Fruit fly (Drosophila melanogaster): ENCODE measurements around the gene Prp31.

DNA sequence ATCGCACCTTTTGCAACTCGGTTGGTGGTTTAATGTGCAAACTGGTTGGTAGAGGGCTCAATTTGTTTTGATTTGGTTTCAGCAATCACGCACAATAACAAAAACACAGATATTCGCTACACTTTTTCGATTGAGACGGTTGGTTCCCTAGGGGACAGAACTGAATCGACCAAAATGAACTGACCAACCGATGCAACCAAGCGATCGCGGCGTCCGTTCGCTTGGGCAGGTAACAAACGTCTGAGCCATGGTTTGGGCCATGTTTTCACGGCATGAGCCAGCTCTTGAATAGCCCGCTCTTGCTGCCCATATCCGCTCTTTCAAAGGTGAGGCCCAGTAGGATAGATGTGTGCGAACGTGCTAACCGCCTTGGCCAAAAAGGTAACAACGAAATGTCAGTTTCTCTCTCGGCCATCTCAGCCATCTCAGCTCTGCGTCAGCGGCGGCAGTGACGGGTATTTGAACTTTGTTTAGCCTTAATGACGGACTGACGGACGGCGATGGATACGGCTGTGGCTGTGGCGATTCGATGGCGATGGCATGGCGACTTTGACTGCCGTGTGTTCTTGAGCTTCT lies 33.7 kb upstream of the Prp31 start, which contains the start of gene CG16959:
- TF ChIP-seq Abd-B (GFP tag; optimal IDR thresholded peaks at IDR 0.05), result no peak
- no peak for TF ChIP-seq ey (GFP tag; optimal IDR thresholded peaks at IDR 0.05)
- TF ChIP-seq psq (GFP tag; optimal IDR thresholded peaks at IDR 0.05), result peak; percentile 2
- no peak for TF ChIP-seq CG9705 (GFP tag; optimal IDR thresholded peaks at IDR 0.05)
- no peak for TF ChIP-seq lola (GFP tag; optimal IDR thresholded peaks at IDR 0.05)
- no peak for TF ChIP-seq jim (GFP tag; optimal IDR thresholded peaks at IDR 0.05)
- TF ChIP-seq usp (GFP tag; optimal IDR thresholded peaks at IDR 0.05), result no peak

Data from whole organism, wandering third instar larva.